Fruit fly (Drosophila melanogaster): ENCODE results near the gene CG3857.

The CG3857 gene

DNA sequence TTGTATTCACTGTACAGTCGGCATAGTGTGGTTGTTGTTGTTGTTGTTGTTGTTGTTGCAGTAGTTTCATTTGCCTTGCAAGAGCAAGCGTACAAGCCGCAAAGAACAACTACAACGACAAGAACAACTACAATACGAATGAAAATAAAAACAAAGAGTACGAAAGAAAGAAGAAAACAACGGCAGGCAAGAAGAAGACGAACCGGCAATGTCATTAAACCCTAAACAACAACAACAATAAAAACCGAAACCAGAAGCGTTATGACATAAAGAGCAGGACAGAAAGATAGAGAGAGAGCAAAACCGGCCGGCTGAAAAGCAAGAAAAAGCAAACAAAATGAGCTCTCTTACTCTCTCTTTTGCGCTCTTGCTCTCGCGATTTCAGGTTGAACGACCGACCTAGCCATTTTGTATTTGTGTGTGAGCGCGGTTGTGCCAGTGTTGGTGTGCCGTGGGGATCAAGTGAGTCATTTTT is 8.1 kb upstream of the CG3857 start:
- no peak for TF ChIP-seq CG12768 (GFP tag; optimal IDR thresholded peaks at IDR 0.05)
- no peak for TF ChIP-seq CG1620 (GFP tag; optimal IDR thresholded peaks at IDR 0.05)
- TF ChIP-seq tj (GFP tag; optimal IDR thresholded peaks at IDR 0.05) = peak; percentile 66
- no peak for TF ChIP-seq Crg-1 (GFP tag; optimal IDR thresholded peaks at IDR 0.05)
- no peak for TF ChIP-seq ovo (GFP tag; optimal IDR thresholded peaks at IDR 0.05)
- TF ChIP-seq kay (GFP tag; ENCODE audit: borderline replicate concordance) = peak; percentile 52
- no peak for TF ChIP-seq Hr96 (GFP tag; optimal IDR thresholded peaks at IDR 0.05)
- TF ChIP-seq cnc (optimal IDR thresholded peaks at IDR 0.05) = no peak
- no peak for TF ChIP-seq Clk (GFP tag; optimal IDR thresholded peaks at IDR 0.05)

DNA sequence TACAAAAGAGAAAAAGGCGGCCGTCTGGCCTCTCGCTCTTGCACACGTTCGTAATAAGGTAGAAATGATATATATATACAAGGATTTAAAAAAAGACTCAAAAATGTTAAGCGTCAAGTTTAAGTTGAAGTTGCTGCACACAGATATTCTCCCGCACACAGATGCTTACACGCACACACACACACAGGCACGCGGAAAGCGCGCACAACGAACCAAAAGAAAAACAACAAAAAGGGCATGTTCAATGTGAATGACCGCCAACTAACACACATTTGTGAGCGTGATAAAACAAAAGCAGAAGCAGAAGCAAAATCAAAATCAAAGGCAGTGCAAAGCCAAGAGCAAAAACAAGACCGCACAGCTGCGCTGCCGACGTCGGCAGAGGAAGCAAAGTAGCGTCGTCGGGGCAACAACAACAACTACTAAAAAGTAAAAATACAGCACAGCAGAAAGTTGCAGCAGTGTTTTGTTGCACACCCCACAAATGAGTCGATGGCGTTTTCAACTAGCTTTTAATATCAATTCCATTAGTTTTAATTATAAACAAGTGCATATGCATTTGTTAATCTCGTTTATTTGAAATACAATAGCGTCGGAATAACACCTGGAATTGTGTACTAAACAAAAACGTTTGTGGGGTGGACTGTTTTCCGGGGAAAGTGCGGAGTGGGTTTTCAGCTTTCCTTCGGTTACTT is 7.5 kb upstream of the CG3857 start:
- peak; percentile 83 for TF ChIP-seq pad (GFP tag; optimal IDR thresholded peaks at IDR 0.05)
- peak; percentile 95 for TF ChIP-seq bab1 (GFP tag; optimal IDR thresholded peaks at IDR 0.05)
- TF ChIP-seq kay (GFP tag; ENCODE audit: borderline replicate concordance) = no peak
- peak; percentile 53 for TF ChIP-seq Hr96 (GFP tag; optimal IDR thresholded peaks at IDR 0.05)
- peak; percentile 35 for TF ChIP-seq Mnt (GFP tag; optimal IDR thresholded peaks at IDR 0.05)
- TF ChIP-seq Clk (GFP tag; optimal IDR thresholded peaks at IDR 0.05) = peak; percentile 45
- TF ChIP-seq cnc (optimal IDR thresholded peaks at IDR 0.05) = no peak
- peak; percentile 85 for TF ChIP-seq tj (GFP tag; optimal IDR thresholded peaks at IDR 0.05)
- no peak for TF ChIP-seq toe (GFP tag; optimal IDR thresholded peaks at IDR 0.05)
- no peak for TF ChIP-seq cic (GFP tag; optimal IDR thresholded peaks at IDR 0.05)
- TF ChIP-seq CG14711 (tag; optimal IDR thresholded peaks at IDR 0.05) = peak; percentile 91
- TF ChIP-seq Crg-1 (GFP tag; optimal IDR thresholded peaks at IDR 0.05) = peak; percentile 76
- peak; percentile 67 for TF ChIP-seq CG7045 (GFP tag; optimal IDR thresholded peaks at IDR 0.05)
- peak; percentile 88 for TF ChIP-seq CG33017 (tag; optimal IDR thresholded peaks at IDR 0.05)
- peak; percentile 75 for TF ChIP-seq CG11617 (GFP tag; optimal IDR thresholded peaks at IDR 0.05)
- TF ChIP-seq CG7101 (tag; optimal IDR thresholded peaks at IDR 0.05) = peak; percentile 92
- TF ChIP-seq ovo (GFP tag; optimal IDR thresholded peaks at IDR 0.05) = no peak
- peak; percentile 74 for TF ChIP-seq CG1620 (GFP tag; optimal IDR thresholded peaks at IDR 0.05)
- peak; percentile 56 for TF ChIP-seq CG5204 (GFP tag; optimal IDR thresholded peaks at IDR 0.05)
- peak; percentile 83 for TF ChIP-seq CG12768 (GFP tag; optimal IDR thresholded peaks at IDR 0.05)

DNA sequence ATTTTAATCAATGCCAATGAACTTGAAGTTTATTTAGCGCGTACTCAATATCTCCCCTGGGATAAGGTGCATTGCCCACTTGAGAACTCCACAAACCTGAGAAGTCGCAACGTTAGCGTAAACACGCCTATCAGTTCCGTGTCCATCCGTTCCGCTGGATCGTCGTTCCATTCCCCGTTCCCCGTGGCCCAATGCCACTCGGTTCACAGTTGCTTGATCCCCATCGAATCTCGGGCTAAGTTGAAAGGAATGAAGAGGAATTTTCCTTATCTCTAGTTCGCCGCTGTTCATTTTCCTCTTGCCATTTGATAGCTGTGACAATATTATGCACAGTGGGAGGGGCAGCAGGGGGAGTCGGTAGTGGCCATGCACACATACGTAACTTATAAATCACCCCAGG is 5.4 kb upstream of the CG3857 start:
- TF ChIP-seq tj (GFP tag; optimal IDR thresholded peaks at IDR 0.05) (no peak), cic (GFP tag; optimal IDR thresholded peaks at IDR 0.05) (no peak), pad (GFP tag; optimal IDR thresholded peaks at IDR 0.05) (no peak), ovo (GFP tag; optimal IDR thresholded peaks at IDR 0.05) (no peak), bab1 (GFP tag; optimal IDR thresholded peaks at IDR 0.05) (no peak), CG5204 (GFP tag; optimal IDR thresholded peaks at IDR 0.05) (no peak), CG7045 (GFP tag; optimal IDR thresholded peaks at IDR 0.05) (no peak), toe (GFP tag; optimal IDR thresholded peaks at IDR 0.05) (no peak), CG11617 (GFP tag; optimal IDR thresholded peaks at IDR 0.05) (no peak), Clk (GFP tag; optimal IDR thresholded peaks at IDR 0.05) (no peak), CG14711 (tag; optimal IDR thresholded peaks at IDR 0.05) (no peak), CG33017 (tag; optimal IDR thresholded peaks at IDR 0.05) (no peak)

DNA sequence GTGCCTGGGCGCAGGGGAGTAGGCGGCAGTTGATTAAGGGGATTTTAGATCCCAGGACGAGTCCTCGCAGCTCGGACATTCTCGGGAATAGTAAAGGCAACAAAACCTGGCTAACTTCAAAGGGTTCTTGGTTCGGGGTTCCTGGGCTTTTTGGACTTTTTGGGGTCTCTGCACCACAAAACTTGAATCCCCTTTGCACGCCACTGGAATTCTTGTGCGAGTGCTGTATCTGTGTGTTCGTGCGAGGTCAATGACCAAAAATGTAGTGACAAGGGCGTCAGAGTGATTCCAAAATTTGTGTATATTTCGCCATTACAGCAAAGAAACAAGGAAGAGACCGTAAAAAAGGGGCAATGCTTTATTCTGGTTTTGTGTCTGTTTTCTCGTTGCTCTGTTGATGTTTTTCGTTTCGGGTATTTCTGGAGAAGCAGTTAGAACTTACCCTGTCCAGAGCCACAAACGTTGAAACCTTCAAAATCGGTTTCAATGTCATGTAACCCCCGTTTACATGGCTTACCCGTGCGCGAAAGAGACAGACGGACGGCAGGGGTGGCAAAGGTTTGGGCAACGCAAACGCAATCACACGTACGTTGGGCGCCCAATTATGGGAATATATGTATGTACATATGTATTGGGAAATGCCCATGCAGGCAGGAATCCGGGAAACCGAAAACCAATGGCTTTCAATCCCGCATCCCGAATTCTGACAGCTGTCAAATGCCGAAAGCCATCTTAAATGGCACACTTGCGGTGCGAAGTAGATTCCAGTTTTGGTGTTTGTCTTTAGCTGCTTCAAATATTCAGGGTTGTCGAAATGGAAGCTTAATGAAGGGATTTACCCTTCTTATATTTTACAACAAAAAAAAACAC is 4.6 kb upstream of the CG3857 start:
- TF ChIP-seq CG7045 (GFP tag; optimal IDR thresholded peaks at IDR 0.05) (no peak), CG11617 (GFP tag; optimal IDR thresholded peaks at IDR 0.05) (no peak), tj (GFP tag; optimal IDR thresholded peaks at IDR 0.05) (no peak), CG7101 (tag; optimal IDR thresholded peaks at IDR 0.05) (no peak), ovo (GFP tag; optimal IDR thresholded peaks at IDR 0.05) (no peak), bab1 (GFP tag; optimal IDR thresholded peaks at IDR 0.05) (no peak), CG12768 (GFP tag; optimal IDR thresholded peaks at IDR 0.05) (no peak), CG33017 (tag; optimal IDR thresholded peaks at IDR 0.05) (no peak), toe (GFP tag; optimal IDR thresholded peaks at IDR 0.05) (no peak), cnc (optimal IDR thresholded peaks at IDR 0.05) (no peak)

DNA sequence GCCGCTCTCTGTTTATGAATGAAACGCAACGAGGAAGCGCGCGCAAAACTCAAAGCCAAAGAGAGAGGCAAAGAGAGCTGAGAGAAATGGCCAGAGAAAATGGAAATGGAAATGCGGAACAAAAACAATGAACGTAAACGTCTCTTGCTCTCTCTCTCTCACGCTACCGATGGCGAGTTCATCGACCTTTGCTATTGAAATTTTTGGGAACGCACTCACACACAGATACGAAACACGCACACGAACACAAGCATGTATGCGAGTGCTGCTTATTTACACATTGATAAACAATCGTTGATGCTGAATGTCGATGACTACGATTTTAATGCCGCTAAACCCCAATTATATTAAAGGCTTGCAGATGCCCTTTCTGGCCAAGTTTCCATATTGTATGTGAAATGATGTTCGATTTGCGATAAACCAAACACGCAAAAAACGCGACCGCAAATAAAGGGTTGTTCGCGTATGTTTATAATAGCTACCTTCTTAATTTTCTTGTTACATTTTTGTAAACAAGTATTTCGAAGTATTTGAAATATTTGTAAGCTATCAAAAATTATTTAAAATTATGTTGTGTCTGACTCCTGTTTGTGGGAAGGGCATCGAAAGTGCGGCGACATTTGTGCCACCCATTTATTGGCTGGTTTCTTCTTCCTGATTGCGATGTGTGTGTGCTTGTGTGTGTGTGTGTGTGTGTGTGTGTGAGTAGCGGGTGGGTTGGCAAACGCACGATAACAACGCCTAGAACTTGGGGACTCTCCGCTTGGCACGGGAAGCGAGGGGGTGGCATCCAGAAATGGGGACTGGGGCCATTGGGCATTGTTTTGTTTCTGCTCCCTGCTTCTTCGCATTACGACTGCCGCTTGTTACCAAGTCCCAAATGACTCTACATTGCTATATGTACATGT is 3.8 kb upstream of the CG3857 start:
- no peak for TF ChIP-seq Crg-1 (GFP tag; optimal IDR thresholded peaks at IDR 0.05)

DNA sequence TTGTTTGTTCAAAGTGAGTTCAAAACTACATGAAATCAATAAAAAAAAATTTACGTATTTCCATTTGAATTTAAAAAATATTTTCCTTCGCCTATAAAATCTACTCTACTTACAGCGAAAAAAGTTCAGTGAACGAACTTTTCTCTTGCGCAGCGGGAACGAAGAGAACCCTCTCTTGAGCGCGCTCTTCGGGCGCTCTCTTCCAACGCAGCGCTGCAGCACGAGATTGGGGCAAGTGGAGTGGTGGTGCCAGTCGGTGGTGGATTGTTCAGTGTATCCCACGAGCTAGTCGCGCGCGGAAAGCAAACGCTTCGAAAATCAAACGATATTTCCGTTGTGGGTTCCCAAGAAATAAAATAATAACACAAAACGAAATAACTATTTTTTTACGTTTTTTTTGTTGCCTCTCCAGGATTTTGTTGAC is 1.8 kb upstream of the CG3857 start, which contains the start of gene Hr4:
TSS of gene Hr4 (plus strand) at position 272 of the 424 bp plus-strand sequence.
- TF ChIP-seq pad (GFP tag; optimal IDR thresholded peaks at IDR 0.05) (no peak), cnc (optimal IDR thresholded peaks at IDR 0.05) (no peak), cic (GFP tag; optimal IDR thresholded peaks at IDR 0.05) (no peak), Crg-1 (GFP tag; optimal IDR thresholded peaks at IDR 0.05) (no peak), Hr96 (GFP tag; optimal IDR thresholded peaks at IDR 0.05) (no peak), CG11617 (GFP tag; optimal IDR thresholded peaks at IDR 0.05) (no peak), CG33017 (tag; optimal IDR thresholded peaks at IDR 0.05) (no peak), Clk (GFP tag; optimal IDR thresholded peaks at IDR 0.05) (no peak), CG7045 (GFP tag; optimal IDR thresholded peaks at IDR 0.05) (no peak), tj (GFP tag; optimal IDR thresholded peaks at IDR 0.05) (no peak), toe (GFP tag; optimal IDR thresholded peaks at IDR 0.05) (no peak), CG5204 (GFP tag; optimal IDR thresholded peaks at IDR 0.05) (no peak), bab1 (GFP tag; optimal IDR thresholded peaks at IDR 0.05) (no peak), CG14711 (tag; optimal IDR thresholded peaks at IDR 0.05) (no peak), CG1620 (GFP tag; optimal IDR thresholded peaks at IDR 0.05) (no peak), Mnt (GFP tag; optimal IDR thresholded peaks at IDR 0.05) (no peak), CG12768 (GFP tag; optimal IDR thresholded peaks at IDR 0.05) (no peak), ovo (GFP tag; optimal IDR thresholded peaks at IDR 0.05) (no peak), CG7101 (tag; optimal IDR thresholded peaks at IDR 0.05) (no peak), kay (GFP tag; ENCODE audit: borderline replicate concordance) (no peak)

All from whole organism, adult.